Worm (Caenorhabditis elegans): Measurements from ENCODE around the gene sup-35.

Gene sup-35

DNA sequence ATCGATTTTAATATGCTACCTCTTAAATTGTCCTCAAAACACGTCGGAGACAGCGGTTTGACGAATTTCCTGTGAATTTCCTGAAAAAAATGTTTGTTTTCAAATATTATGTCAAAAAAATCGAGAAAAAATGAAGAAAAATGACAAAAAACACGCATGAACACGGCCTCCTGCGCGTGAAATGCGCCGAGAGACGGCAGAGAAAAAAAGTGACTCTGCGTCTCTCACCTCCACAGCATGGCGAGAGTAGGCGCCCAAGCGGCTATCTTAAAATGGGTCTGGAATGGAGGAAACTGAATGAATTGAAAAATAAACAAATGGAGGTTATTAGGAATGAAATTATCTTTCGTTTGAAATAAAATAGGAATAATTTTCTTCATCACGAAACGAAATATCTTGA lies 8.3 kb downstream of the sup-35 start:
- TF ChIP-seq ceh-82 (tag; optimal IDR thresholded peaks at IDR 0.05) (peak; percentile 21), pha-4 (tag; optimal IDR thresholded peaks at IDR 0.05) (peak; percentile 45), daf-12 (tag; optimal IDR thresholded peaks at IDR 0.05) (no peak), lsy-12 (tag; optimal IDR thresholded peaks at IDR 0.05) (peak; percentile 26), lin-39 (tag; optimal IDR thresholded peaks at IDR 0.05) (peak; percentile 18), ceh-9 (tag; optimal IDR thresholded peaks at IDR 0.05) (no peak), nhr-77 (tag; optimal IDR thresholded peaks at IDR 0.05) (peak; percentile 57), egl-27 (tag; optimal IDR thresholded peaks at IDR 0.05) (no peak), unc-62 (GFP tag; optimal IDR thresholded peaks at IDR 0.05) (no peak), nhr-43 (tag; optimal IDR thresholded peaks at IDR 0.05; ENCODE audit: poor library complexity, severe bottlenecking) (peak; percentile 69), lin-15B (tag; optimal IDR thresholded peaks at IDR 0.05) (peak; percentile 66), eor-1 (tag; optimal IDR thresholded peaks at IDR 0.05) (no peak), nfya-1 (tag; optimal IDR thresholded peaks at IDR 0.05; ENCODE audit: insufficient read depth) (peak; percentile 51), nhr-23 (tag; optimal IDR thresholded peaks at IDR 0.05) (peak; percentile 64), ceh-28 (tag; optimal IDR thresholded peaks at IDR 0.05) (peak; percentile 25), nhr-67 (tag; optimal IDR thresholded peaks at IDR 0.05) (no peak), hmg-11 (tag; optimal IDR thresholded peaks at IDR 0.05) (peak; percentile 67), sea-2 (GFP tag; optimal IDR thresholded peaks at IDR 0.05) (no peak), snpc-4 (tag; optimal IDR thresholded peaks at IDR 0.05) (peak; percentile 56), nhr-25 (tag; optimal IDR thresholded peaks at IDR 0.05) (peak; percentile 25), ZK546.5 (tag; optimal IDR thresholded peaks at IDR 0.05) (no peak), jun-1 (tag; optimal IDR thresholded peaks at IDR 0.05) (peak; percentile 37), egl-5 (tag; optimal IDR thresholded peaks at IDR 0.05) (no peak), mdl-1 (tag; optimal IDR thresholded peaks at IDR 0.05) (no peak), R02D3.7 (tag; optimal IDR thresholded peaks at IDR 0.05) (peak; percentile 40), skn-1 (tag; optimal IDR thresholded peaks at IDR 0.05) (no peak), fos-1 (tag; optimal IDR thresholded peaks at IDR 0.05) (no peak), ceh-16 (tag; optimal IDR thresholded peaks at IDR 0.05) (no peak), ztf-4 (tag; optimal IDR thresholded peaks at IDR 0.05) (no peak), ztf-11 (tag; optimal IDR thresholded peaks at IDR 0.05) (no peak), elt-1 (tag; optimal IDR thresholded peaks at IDR 0.05) (no peak), nhr-11 (tag; optimal IDR thresholded peaks at IDR 0.05) (no peak), elt-2 (tag; optimal IDR thresholded peaks at IDR 0.05) (peak; percentile 38), ama-1 (optimal IDR thresholded peaks at IDR 0.05) (no peak), fkh-10 (GFP tag; optimal IDR thresholded peaks at IDR 0.05) (no peak)

DNA sequence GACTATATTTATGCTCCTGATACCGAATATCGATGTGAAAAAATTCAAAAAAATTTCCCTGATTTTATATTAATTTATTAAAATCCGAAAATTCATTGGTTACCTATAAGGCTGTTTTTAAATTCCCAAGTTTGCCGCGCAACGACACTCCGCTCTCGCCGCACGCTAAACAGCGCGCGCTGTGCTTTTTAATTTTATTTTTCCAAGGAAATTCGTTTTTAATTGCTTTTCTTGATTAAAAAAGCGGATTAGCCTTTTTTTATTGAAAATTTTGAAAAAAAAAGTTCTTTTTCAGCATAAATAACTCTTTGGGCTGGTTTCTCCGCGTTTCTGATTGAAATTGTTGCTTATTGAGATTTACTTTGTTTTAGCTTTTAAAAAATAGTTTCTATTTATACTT lies 11.7 kb downstream of the sup-35 start:
- no peak for TF ChIP-seq aly-2 (tag; optimal IDR thresholded peaks at IDR 0.05)
- TF ChIP-seq ama-1 (optimal IDR thresholded peaks at IDR 0.05), result no peak
- no peak for TF ChIP-seq skn-1 (tag; optimal IDR thresholded peaks at IDR 0.05)
- TF ChIP-seq eor-1 (tag; optimal IDR thresholded peaks at IDR 0.05), result no peak
- no peak for TF ChIP-seq lin-39 (tag; optimal IDR thresholded peaks at IDR 0.05)
- TF ChIP-seq tbx-2 (tag; optimal IDR thresholded peaks at IDR 0.05), result no peak
- no peak for TF ChIP-seq pqm-1 (tag; optimal IDR thresholded peaks at IDR 0.05)
- TF ChIP-seq ztf-11 (tag; optimal IDR thresholded peaks at IDR 0.05), result no peak
- TF ChIP-seq ceh-82 (tag; optimal IDR thresholded peaks at IDR 0.05), result no peak
- TF ChIP-seq fkh-2 (tag; optimal IDR thresholded peaks at IDR 0.05), result no peak
- TF ChIP-seq mdl-1 (tag; optimal IDR thresholded peaks at IDR 0.05), result no peak
- TF ChIP-seq nhr-25 (tag; optimal IDR thresholded peaks at IDR 0.05), result no peak
- TF ChIP-seq zag-1 (tag; optimal IDR thresholded peaks at IDR 0.05), result no peak
- TF ChIP-seq elt-2 (tag; optimal IDR thresholded peaks at IDR 0.05), result no peak
- TF ChIP-seq nhr-237 (tag; optimal IDR thresholded peaks at IDR 0.05), result no peak
- no peak for TF ChIP-seq lin-15B (tag; optimal IDR thresholded peaks at IDR 0.05)
- TF ChIP-seq unc-62 (GFP tag; optimal IDR thresholded peaks at IDR 0.05), result no peak
- no peak for TF ChIP-seq elt-3 (tag; optimal IDR thresholded peaks at IDR 0.05)
- TF ChIP-seq ZK546.5 (tag; optimal IDR thresholded peaks at IDR 0.05), result no peak

DNA sequence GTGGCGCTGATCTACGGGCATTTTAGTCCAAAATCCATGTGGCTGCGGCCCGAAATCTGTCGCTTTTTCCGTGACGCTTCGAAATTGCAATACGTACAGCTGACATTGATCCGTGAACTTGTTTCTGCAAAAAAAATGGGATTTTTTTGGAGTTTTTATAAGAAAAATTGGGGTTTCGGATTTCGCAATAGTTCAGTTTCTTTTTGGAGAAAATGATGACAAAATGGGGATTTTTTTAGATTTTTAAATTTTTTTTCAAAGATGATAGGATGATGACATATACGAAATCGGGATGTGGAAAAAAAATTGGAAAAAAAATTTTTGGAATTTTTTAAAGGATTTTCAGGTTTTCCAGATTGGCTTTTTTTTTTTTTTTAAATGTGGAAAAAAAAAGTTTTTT lies 17.8 kb downstream of the sup-35 start:
- TF ChIP-seq hmg-11 (tag; optimal IDR thresholded peaks at IDR 0.05), result peak; percentile 17
- no peak for TF ChIP-seq nhr-67 (tag; optimal IDR thresholded peaks at IDR 0.05)
